Fruit fly (Drosophila melanogaster) whole organism, wandering third instar larva: ENCODE results near the gene FER.

Source experiments
- Abd-B ChIP-seq: fragments of >200 bp; optimal IDR thresholded peaks from 2 replicates; lab custom pipeline; 2017; ENCODE audit warnings: missing biosample characterization, missing genetic modification characterization
- Hr78 ChIP-seq: fragments of >200 bp; optimal IDR thresholded peaks from 2 replicates; lab custom pipeline; 2017; ENCODE audit warnings: missing biosample characterization, missing genetic modification characterization
- Mio ChIP-seq: sonication (Bioruptor generic); optimal IDR thresholded peaks from 2 replicates; lab custom pipeline; 2016; ENCODE audit warnings: missing biosample characterization, missing genetic modification characterization
- br ChIP-seq: fragments of 200-800 bp; sonication (Bioruptor generic); optimal IDR thresholded peaks from 2 replicates; lab custom pipeline; 2016; ENCODE audit warnings: missing biosample characterization, missing genetic modification characterization
- dl ChIP-seq, 2 experiments: fragments of 175-275, 200-275 bp in 1 of 2; fragments of 200-275 bp in 1 of 2; sonication (Bioruptor generic); optimal IDR thresholded peaks; lab custom pipeline; 2018; ENCODE audit warnings: mild to moderate bottlenecking in 2 of 2, missing biosample characterization in 2 of 2, missing genetic modification characterization in 2 of 2, moderate library complexity in 2 of 2; ENCODE audit not compliant: partially characterized antibody in 2 of 2, insufficient read depth in 1 of 2
- ey ChIP-seq: fragments of 200-800 bp; sonication (Bioruptor generic); optimal IDR thresholded peaks from 2 replicates; lab custom pipeline; 2016; ENCODE audit warnings: missing biosample characterization, missing genetic modification characterization
- fru ChIP-seq: fragments of 200-800 bp; sonication (Bioruptor generic); optimal IDR thresholded peaks from 3 replicates; lab custom pipeline; 2016; ENCODE audit warnings: missing biosample characterization, mild to moderate bottlenecking, missing genetic modification characterization
- h ChIP-seq: fragments of 200-800 bp; sonication (Bioruptor generic); optimal IDR thresholded peaks from 3 replicates; lab custom pipeline; 2016; ENCODE audit warnings: missing biosample characterization, mild to moderate bottlenecking, missing genetic modification characterization
- jim ChIP-seq: fragments of 175-275, 200-325 bp; sonication (Bioruptor generic); optimal IDR thresholded peaks from 2 replicates; lab custom pipeline; 2016; ENCODE audit warnings: missing biosample characterization, mild to moderate bottlenecking, missing genetic modification characterization
- pan ChIP-seq: fragments of >200 bp; optimal IDR thresholded peaks from 2 replicates; lab custom pipeline; 2017
- psq ChIP-seq: fragments of 200-800 bp; sonication (Bioruptor generic); optimal IDR thresholded peaks from 3 replicates; lab custom pipeline; 2017; ENCODE audit warnings: missing biosample characterization, mild to moderate bottlenecking, missing genetic modification characterization, moderate library complexity
- sv ChIP-seq: fragments of 200-800 bp; sonication (Bioruptor generic); optimal IDR thresholded peaks from 3 replicates; lab custom pipeline; 2016; ENCODE audit warnings: missing biosample characterization, missing genetic modification characterization
- usp ChIP-seq: fragments of >200 bp; optimal IDR thresholded peaks from 2 replicates; lab custom pipeline; 2017; ENCODE audit warnings: missing biosample characterization, missing genetic modification characterization
- woc ChIP-seq: sonication (Bioruptor generic); optimal IDR thresholded peaks from 2 replicates; lab custom pipeline; 2016; ENCODE audit warnings: missing biosample characterization, mild to moderate bottlenecking, missing genetic modification characterization

dm6 chr3R:9387634-9388033, 6.7 kb downstream of the FER start:
- TF ChIP-seq usp (GFP tag; lab: Kevin White, UChicago) (no peak), ey (GFP tag; lab: Kevin White, UChicago) (no peak), Abd-B (no peak), Mio (GFP tag; lab: Kevin White, UChicago) (no peak), br (GFP tag; lab: Kevin White, UChicago) (peak; percentile 5), Hr78 (no peak), sv (GFP tag; lab: Kevin White, UChicago) (no peak), psq (GFP tag; lab: Kevin White, UChicago) (no peak), h (GFP tag; lab: Kevin White, UChicago) (peak; percentile 40), woc (no peak), pan (lab: Kevin White, UChicago) (no peak), dl (GFP tag; optimal IDR thresholded peaks at IDR 0.05; lab: Kevin White, UChicago; ENCODE audit: insufficient read depth in 1 of 2, partially characterized antibody in 2 of 2) (no peak), fru (GFP tag; lab: Kevin White, UChicago) (no peak), jim (no peak)
